Worm (Caenorhabditis elegans) whole organism, L4/young adult: ENCODE data around the gene C42D4.18.

Experiments used
- W03F9.2 ChIP-seq: fragments of 150-350 bp; optimal IDR thresholded peaks from 2 replicates; lab custom pipeline; 2014; ENCODE audit warnings: missing biosample characterization, missing genetic modification characterization
- dao-5 ChIP-seq: sonication (generic microtip); optimal IDR thresholded peaks from 2 replicates; lab custom pipeline; 2016; ENCODE audit warnings: missing genotype, missing genetic modification characterization, moderate library complexity, missing compliant biosample characterization
- him-1 ChIP-seq: sonication (generic microtip); optimal IDR thresholded peaks from 2 replicates; lab custom pipeline; 2016; ENCODE audit warnings: missing genotype, missing genetic modification reagents, missing genetic modification characterization, missing compliant biosample characterization

The C42D4.18 gene

ce11 chrIV:7158161-7158560 is 8.4 kb upstream of the C42D4.18 start:
- TF ChIP-seq W03F9.2 (tag; lab: Kevin White, UChicago) (no peak), dao-5 (tag; lab: Kevin White, UChicago) (no peak), him-1 (tag; lab: Kevin White, UChicago) (no peak)

ce11 chrIV:7159586-7159985 is 7.0 kb upstream of the C42D4.18 start:
- no peak for TF ChIP-seq him-1 (tag; lab: Kevin White, UChicago)
- TF ChIP-seq dao-5 (tag; lab: Kevin White, UChicago), result no peak
- TF ChIP-seq W03F9.2 (tag; lab: Kevin White, UChicago), result no peak

ce11 chrIV:7165723-7166122 is 860 bp upstream of the C42D4.18 start, which contains the start of gene rpc-1:
Gene rpc-1 (minus strand): TSS chrIV:7165748.
- TF ChIP-seq dao-5 (tag; lab: Kevin White, UChicago), result no peak

DNA sequence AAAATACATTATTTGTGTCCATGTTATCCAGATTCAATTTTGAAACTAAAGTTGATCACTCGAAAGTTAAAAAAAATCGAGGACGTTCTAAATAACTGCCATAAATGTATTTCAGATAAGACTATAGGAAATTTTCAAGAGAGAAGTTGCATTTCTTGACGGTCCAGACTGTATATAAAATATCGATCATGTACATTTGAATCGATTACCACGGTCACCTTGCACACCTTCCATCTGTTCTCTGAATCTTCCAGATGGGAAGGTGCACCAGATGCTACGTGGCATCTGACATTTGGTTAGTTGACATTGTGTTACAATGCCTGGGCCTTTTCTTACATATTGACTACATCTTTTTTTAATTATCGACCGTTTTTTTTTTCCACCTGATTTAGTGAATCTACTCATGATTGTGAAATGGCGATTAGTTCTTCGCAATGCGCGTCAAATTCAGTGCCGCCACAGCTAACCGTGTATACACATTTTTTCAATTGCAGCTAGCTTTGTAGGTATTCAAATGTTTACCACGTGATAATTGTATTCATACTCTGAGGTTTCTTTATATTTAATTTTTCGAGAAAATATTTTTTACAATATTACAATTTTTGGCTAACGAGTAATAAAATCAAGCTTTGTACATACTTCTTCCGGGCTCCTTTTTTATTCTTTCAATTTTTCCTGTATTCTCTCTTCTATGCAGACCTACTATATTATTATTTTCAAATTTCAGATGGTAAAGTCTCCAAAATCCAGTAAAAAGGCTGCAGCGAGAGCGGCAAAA is 1.6 kb downstream of the C42D4.18 start, which contains the start of gene skr-16:
Gene skr-16 (plus strand): TSS at position 728 of the 778 bp plus-strand sequence.
- TF ChIP-seq him-1 (tag; lab: Kevin White, UChicago) (no peak), W03F9.2 (tag; lab: Kevin White, UChicago) (no peak), dao-5 (tag; lab: Kevin White, UChicago) (no peak)

- no peak for TF ChIP-seq dao-5 (tag; lab: Kevin White, UChicago)
- no peak for TF ChIP-seq W03F9.2 (tag; lab: Kevin White, UChicago)
- TF ChIP-seq him-1 (tag; lab: Kevin White, UChicago), result no peak
Measured at ce11 chrIV:7171222-7171621, 4.6 kb downstream of the C42D4.18 start, which contains the start of gene str-220. Gene str-220 (minus strand): TSS chrIV:7171322.

DNA sequence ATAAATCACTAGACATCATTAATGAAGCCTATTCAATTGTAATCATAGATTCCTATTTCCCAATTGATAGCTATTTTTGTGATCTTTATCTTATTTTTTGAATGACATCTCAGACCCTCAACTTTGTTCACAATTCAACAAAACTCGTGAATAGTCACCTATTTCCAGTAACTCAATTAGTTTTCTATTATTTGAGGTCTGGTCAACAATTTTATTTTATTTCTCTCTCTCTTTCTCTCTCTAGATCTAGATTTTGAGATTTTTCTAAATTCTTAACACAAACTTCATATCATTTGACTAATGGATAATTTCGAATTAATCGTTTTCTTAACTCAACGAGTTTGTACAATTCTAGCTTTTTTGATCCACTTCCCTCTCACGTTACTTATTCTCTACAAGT is 6.9 kb downstream of the C42D4.18 start, which contains the start of gene str-1:
Gene str-1 (plus strand): TSS at position 301 of the 400 bp plus-strand sequence.
- no peak for TF ChIP-seq him-1 (tag; lab: Kevin White, UChicago)
- TF ChIP-seq W03F9.2 (tag; lab: Kevin White, UChicago), result no peak
- no peak for TF ChIP-seq dao-5 (tag; lab: Kevin White, UChicago)

ce11 chrIV:7175346-7175745 is 8.8 kb downstream of the C42D4.18 start, which contains the start of gene C42D4.19:
Gene C42D4.19 (plus strand): TSS chrIV:7175646.
- TF ChIP-seq him-1 (tag; lab: Kevin White, UChicago) (no peak), dao-5 (tag; lab: Kevin White, UChicago) (no peak), W03F9.2 (tag; lab: Kevin White, UChicago) (no peak)

- TF ChIP-seq dao-5 (tag; lab: Kevin White, UChicago) (no peak), W03F9.2 (tag; lab: Kevin White, UChicago) (no peak), him-1 (tag; lab: Kevin White, UChicago) (no peak)
Measured at ce11 chrIV:7176887-7177286, 10.3 kb downstream of the C42D4.18 start, which contains the start of gene str-44. Gene str-44 (plus strand): TSS chrIV:7177187.

ce11 chrIV:7178942-7179341 is 12.4 kb downstream of the C42D4.18 start, which contains the start of gene C42D4.3:
Gene C42D4.3 (plus strand): TSS chrIV:7179239.
- TF ChIP-seq W03F9.2 (tag; lab: Kevin White, UChicago) (no peak), dao-5 (tag; lab: Kevin White, UChicago) (no peak), him-1 (tag; lab: Kevin White, UChicago) (no peak)

DNA sequence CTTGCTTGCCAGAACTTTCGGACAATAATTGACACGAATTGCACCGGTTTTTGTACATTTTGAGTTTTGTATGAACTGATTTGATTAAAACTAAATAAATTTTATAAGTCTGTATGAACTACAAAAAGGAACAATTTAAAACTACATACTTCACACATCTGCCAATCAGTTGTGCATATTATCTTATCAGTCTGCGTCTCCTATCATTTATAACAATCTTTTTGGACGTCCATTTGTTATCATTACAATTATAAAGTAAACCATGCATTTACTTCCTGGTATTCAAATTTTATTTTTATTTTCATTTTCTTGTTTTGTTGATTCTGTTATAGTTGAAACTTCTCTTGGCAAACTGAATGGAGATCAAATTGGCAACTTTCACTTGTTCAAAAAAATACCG is 13.7 kb downstream of the C42D4.18 start, which contains the start of gene cest-10:
Gene cest-10 (plus strand): TSS at position 254 of the 400 bp plus-strand sequence.
- peak; percentile 6 for TF ChIP-seq W03F9.2 (tag; lab: Kevin White, UChicago)
- no peak for TF ChIP-seq him-1 (tag; lab: Kevin White, UChicago)

ce11 chrIV:7182818-7183217 is 16.2 kb downstream of the C42D4.18 start:
- TF ChIP-seq him-1 (tag; lab: Kevin White, UChicago) (no peak), dao-5 (tag; lab: Kevin White, UChicago) (no peak), W03F9.2 (tag; lab: Kevin White, UChicago) (peak; percentile 12)

DNA sequence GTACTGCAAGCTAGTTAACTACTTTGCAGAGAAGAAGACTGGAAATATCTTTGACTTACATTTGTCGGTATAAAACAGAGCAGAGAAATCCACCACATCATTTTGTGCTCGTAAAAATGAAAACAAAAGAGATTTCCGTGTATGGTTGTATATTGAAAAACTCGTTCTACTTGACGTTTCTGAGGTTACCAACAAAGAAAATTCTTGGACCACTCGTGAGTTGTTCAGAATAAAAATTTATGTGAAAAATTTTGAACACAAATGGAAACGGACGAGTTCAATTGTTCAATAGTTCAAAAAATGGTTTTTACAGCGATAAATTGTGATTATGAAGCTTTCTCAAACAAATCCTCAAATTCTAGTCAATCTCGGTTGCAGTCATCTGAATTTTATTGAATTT is 18.0 kb downstream of the C42D4.18 start, which contains the start of gene clec-179:
Gene clec-179 (minus strand): TSS at position 101 of the 400 bp plus-strand sequence.
- no peak for TF ChIP-seq him-1 (tag; lab: Kevin White, UChicago)
- TF ChIP-seq W03F9.2 (tag; lab: Kevin White, UChicago), result no peak
- TF ChIP-seq dao-5 (tag; lab: Kevin White, UChicago), result no peak

- TF ChIP-seq W03F9.2 (tag; lab: Kevin White, UChicago) (no peak), him-1 (tag; lab: Kevin White, UChicago) (no peak), dao-5 (tag; lab: Kevin White, UChicago) (no peak)
Measured at ce11 chrIV:7186756-7187155, 20.2 kb downstream of the C42D4.18 start, which contains the start of gene str-249. Gene str-249 (minus strand): TSS chrIV:7186856.
